Worm (Caenorhabditis elegans) whole organism, midembryonic: Measurements from ENCODE around the gene lit-1.
A peak's percentile ranks its signal among the peaks of the same experiment; 100 is the strongest.

Source experiments
- T22C8.4 ChIP-seq: fragments of 200-800 bp; sonication (Bioruptor generic); IDR thresholded peaks from 2 replicates; pipeline ENCODE4 v1.3.6; 2022; ENCODE audit warnings: missing genetic modification characterization, missing compliant biosample characterization
- cog-1 ChIP-seq: sonication (generic microtip); optimal IDR thresholded peaks from 2 replicates; lab custom pipeline; 2016; ENCODE audit warnings: missing genetic modification characterization, missing compliant biosample characterization
- flt-1 ChIP-seq: fragments of 200-800 bp; sonication (Bioruptor generic); IDR thresholded peaks from 2 replicates; pipeline ENCODE4 v1.3.6; 2022; ENCODE audit warnings: missing genetic modification characterization, missing compliant biosample characterization
- klf-2 ChIP-seq: fragments of 200-800 bp; sonication (Bioruptor generic); conservative IDR thresholded peaks from 2 replicates; pipeline ENCODE4 v1.3.6; 2022; ENCODE audit warnings: missing genetic modification reagents, missing genetic modification characterization, missing compliant biosample characterization
- ref-1 ChIP-seq: fragments of 200-800 bp; sonication (Bioruptor generic); conservative IDR thresholded peaks from 2 replicates; pipeline ENCODE4 v1.3.6; 2022; ENCODE audit warnings: missing genetic modification reagents, missing genetic modification characterization, missing compliant biosample characterization
- ztf-23 ChIP-seq: fragments of 200-800 bp; sonication (Bioruptor generic); IDR thresholded peaks from 2 replicates; pipeline ENCODE4 v1.3.6; 2022; ENCODE audit warnings: missing genetic modification reagents, missing genetic modification characterization, missing compliant biosample characterization
- ztf-29 ChIP-seq: fragments of 200-800 bp; sonication (Bioruptor generic); IDR thresholded peaks from 2 replicates; pipeline ENCODE4 v1.3.6; 2022; ENCODE audit warnings: missing genetic modification reagents, missing genetic modification characterization, missing compliant biosample characterization

lit-1 gene

ce11 chrIII:13771145-13771544 is 69.4 kb downstream of the lit-1 start, which contains the start of the genes cyk-4 and pdr-1:
Gene cyk-4, minus strand, starts transcription at chrIII:13771224.
Gene pdr-1, plus strand, starts transcription at chrIII:13771513.
- TF ChIP-seq flt-1 (GFP tag; lab: Robert Waterston, UW) = 0 out of 2 replicates have a peak, but pooled peaks have one; percentile 64
- TF ChIP-seq cog-1 (tag; lab: Kevin White, UChicago) = no peak
- TF ChIP-seq ztf-23 = peak; percentile 65; the same call in 1 of the 2 replicates
- TF ChIP-seq ref-1 (GFP tag; lab: Robert Waterston, UW) = no peak
- TF ChIP-seq T22C8.4 (GFP tag; lab: Robert Waterston, UW) = no peak
- peak; percentile 63; the same call in 1 of the 2 replicates for TF ChIP-seq ztf-29 (GFP tag; lab: Robert Waterston, UW)

DNA sequence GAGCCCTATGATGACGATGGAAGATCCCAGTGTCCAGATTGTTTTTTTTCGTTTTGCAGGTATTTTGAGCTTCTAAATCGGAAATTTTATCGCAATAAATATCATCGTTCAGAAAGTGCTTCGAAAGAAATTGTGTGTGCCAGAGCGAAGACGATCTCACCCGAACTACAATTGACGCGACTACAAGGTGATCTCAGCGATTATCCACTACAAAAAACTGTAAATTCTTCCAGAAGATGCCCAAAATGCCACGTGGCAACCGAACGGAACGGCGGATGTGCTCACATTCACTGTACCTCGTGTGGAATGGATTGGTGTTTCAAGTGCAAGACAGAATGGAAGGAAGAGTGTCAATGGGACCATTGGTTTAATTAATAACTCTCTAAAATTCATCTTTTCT is 71.1 kb downstream of the lit-1 start, which contains the start of gene mdt-29:
Gene mdt-29 (plus strand): TSS at position 301 of the 400 bp plus-strand sequence.
- no peak for TF ChIP-seq klf-2 (GFP tag; lab: Robert Waterston, UW)
- no peak for TF ChIP-seq T22C8.4 (GFP tag; lab: Robert Waterston, UW)
- no peak for TF ChIP-seq ztf-23
- no peak for TF ChIP-seq ztf-29 (GFP tag; lab: Robert Waterston, UW)
